Fruit fly (Drosophila melanogaster) S2 (cell line): ENCODE measurements around the gene CG43390.

ENCODE experiments used
- CG8478 ChIP-seq: fragments of >200 bp; optimal IDR thresholded peaks from 2 replicates; lab custom pipeline; 2018
- CTCF ChIP-seq, 2 experiments: fragments of >200 bp; optimal IDR thresholded peaks; 2 replicates each; lab custom pipeline; 2018

DNA sequence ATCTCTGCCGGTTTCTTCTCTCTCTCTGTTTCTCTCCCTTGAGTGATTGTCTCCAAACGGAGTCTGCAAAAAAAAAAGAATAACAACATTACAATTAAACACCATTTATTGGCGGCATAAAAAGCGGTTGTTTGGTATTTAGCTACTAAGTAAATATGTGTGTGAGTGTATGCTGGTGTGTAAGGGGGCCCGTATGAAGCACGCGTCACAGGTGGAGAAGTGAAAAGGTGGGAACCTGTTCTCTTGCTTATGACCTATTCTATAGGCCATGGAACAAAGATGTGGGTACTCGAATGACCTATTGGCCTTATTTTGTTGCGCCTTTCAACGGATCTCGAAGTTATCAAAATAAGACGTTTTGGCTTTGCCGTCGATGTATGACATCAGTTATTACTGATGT, 8.8 kb upstream of the CG43390 start:
- TF ChIP-seq CG8478 (lab: Kevin White, UChicago) (no peak), CTCF (optimal IDR thresholded peaks at IDR 0.05; lab: Kevin White, UChicago) (no peak)
